Fruit fly (Drosophila melanogaster) whole organism, pupa: ENCODE results near the gene CG14435.

ENCODE experiments used
- CG15710 ChIP-seq: fragments of 200-800 bp; sonication (Bioruptor generic); optimal IDR thresholded peaks from 2 replicates; lab custom pipeline; 2018; ENCODE audit warnings: missing biosample characterization, mild to moderate bottlenecking, missing genetic modification characterization, moderate library complexity
- CG17806 ChIP-seq: fragments of 200-800 bp; sonication (Bioruptor generic); optimal IDR thresholded peaks from 2 replicates; lab custom pipeline; 2018; ENCODE audit warnings: missing biosample characterization, mild to moderate bottlenecking, missing genetic modification characterization, moderate library complexity
- CG32121 ChIP-seq: fragments of 200-800 bp; sonication (Bioruptor generic); IDR thresholded peaks from 2 replicates; pipeline ENCODE4 v1.3.6; 2022; ENCODE audit warnings: missing biosample characterization, missing genetic modification characterization
- CG8159 ChIP-seq: fragments of 200-800 bp; sonication (Bioruptor generic); optimal IDR thresholded peaks from 3 replicates; lab custom pipeline; 2018; ENCODE audit warnings: missing biosample characterization, mild to moderate bottlenecking, missing genetic modification characterization, moderate library complexity
- CG8301 ChIP-seq: fragments of 200-800 bp; sonication (Bioruptor generic); optimal IDR thresholded peaks from 2 replicates; lab custom pipeline; 2018; ENCODE audit warnings: missing biosample characterization, mild to moderate bottlenecking, missing genetic modification characterization

The CG14435 gene

DNA sequence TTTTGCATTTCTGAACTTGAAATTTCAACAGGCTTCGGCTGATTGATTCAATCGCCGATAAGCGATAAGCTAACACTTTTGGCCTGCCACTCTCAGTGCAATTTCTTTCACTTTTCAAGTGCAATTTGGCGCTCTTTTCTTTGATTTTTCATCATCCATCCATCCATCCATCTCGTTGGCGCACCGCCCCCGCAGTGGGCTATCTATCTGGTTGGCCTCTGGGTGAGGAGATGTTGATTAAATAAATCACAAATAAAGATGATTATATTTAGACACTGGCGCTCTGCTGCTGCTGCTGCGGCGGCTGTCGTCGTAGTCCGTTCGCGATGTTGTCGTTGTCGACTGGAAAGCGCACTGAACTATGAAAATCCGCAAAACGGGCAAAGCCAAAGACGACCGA is 52.8 kb downstream of the CG14435 start:
- TF ChIP-seq CG8159 (no peak), CG15710 (tag; lab: Kevin White, UChicago) (no peak), CG8301 (no peak), CG32121 (GFP tag; lab: Robert Waterston, UW) (no peak), CG17806 (tag; lab: Kevin White, UChicago) (no peak)
